Worm (Caenorhabditis elegans): ENCODE data around the gene acs-19.

DNA sequence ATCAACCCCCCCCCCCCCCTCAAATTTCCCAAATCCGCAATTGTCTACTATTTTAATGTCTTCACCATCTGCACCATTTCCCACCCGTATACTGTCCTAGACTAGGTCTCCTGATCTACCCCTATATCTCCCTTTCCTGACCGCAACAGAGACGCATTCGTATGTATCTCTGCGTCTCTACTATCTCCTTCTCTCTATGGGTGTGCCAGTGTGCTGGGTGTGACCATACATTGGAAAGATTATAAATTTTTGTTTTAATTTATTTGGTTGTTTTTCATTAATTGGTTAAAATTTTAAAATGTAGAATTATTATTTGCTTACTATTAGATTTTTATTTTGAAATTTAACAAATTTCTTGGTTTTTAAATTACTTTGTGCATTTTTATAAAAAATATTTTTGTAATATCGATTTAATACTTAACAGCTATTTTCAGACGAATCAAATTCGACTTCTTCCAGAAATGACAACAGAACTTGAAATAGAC, 42.3 kb upstream of the acs-19 start, which contains the start of gene amx-1:
- TF ChIP-seq lin-32 (GFP tag; optimal IDR thresholded peaks at IDR 0.05) (no peak), mep-1 (tag; optimal IDR thresholded peaks at IDR 0.05) (no peak), lsy-2 (tag; optimal IDR thresholded peaks at IDR 0.05) (no peak), nhr-12 (tag; optimal IDR thresholded peaks at IDR 0.05) (no peak)

Measured in whole organism, mixed stage, embryonic.